Worm (Caenorhabditis elegans): ENCODE data around the gene best-22.

Gene best-22

ce11 chrIV:12399983-12400382, 50.2 kb downstream of the best-22 start:
- TF ChIP-seq cey-2 (tag; optimal IDR thresholded peaks at IDR 0.05; ENCODE audit: borderline replicate concordance, insufficient read depth) (peak; percentile 55), tra-1 (GFP tag; IDR thresholded peaks at IDR 0.05) (peak; percentile 86), ztf-11 (tag; optimal IDR thresholded peaks at IDR 0.05) (no peak), nhr-77 (tag; optimal IDR thresholded peaks at IDR 0.05) (no peak), ceh-20 (GFP tag; IDR thresholded peaks at IDR 0.05) (peak; percentile 24; the same call in 1 of the 2 replicates), ZK546.5 (tag; optimal IDR thresholded peaks at IDR 0.05) (no peak), fos-1 (tag; optimal IDR thresholded peaks at IDR 0.05) (no peak), nhr-41 (GFP tag; IDR thresholded peaks at IDR 0.05) (peak; percentile 93), Y105C5A.15 (GFP tag; IDR thresholded peaks at IDR 0.05) (no peak), hif-1 (tag; optimal IDR thresholded peaks at IDR 0.05) (no peak), vab-7 (GFP tag; IDR thresholded peaks at IDR 0.05) (no peak), ctbp-1 (GFP tag; IDR thresholded peaks at IDR 0.05) (no peak), dmd-6 (GFP tag; IDR thresholded peaks at IDR 0.05) (peak; percentile 95), ceh-32 (tag; optimal IDR thresholded peaks at IDR 0.05; ENCODE audit: poor library complexity) (no peak), lin-15B (tag; optimal IDR thresholded peaks at IDR 0.05) (no peak), ceh-44 (GFP tag; IDR thresholded peaks at IDR 0.05) (no peak), T20F7.1 (GFP tag; optimal IDR thresholded peaks at IDR 0.05) (peak; percentile 47), lin-1 (GFP tag; IDR thresholded peaks at IDR 0.05) (peak; percentile 38; the same call in 1 of the 2 replicates), zip-2 (tag; optimal IDR thresholded peaks at IDR 0.05) (no peak), lin-29 (GFP tag; IDR thresholded peaks at IDR 0.05) (no peak), php-3 (GFP tag; IDR thresholded peaks at IDR 0.05) (peak; percentile 65), mxl-3 (GFP tag; optimal IDR thresholded peaks at IDR 0.05) (peak; percentile 11), ztf-7 (tag; optimal IDR thresholded peaks at IDR 0.05) (peak; percentile 50), daf-16 (GFP tag; optimal IDR thresholded peaks at IDR 0.05) (no peak), daf-16 (tag; optimal IDR thresholded peaks at IDR 0.05) (peak; percentile 67), pha-4 (GFP tag; IDR thresholded peaks at IDR 0.05) (0 out of 2 replicates have a peak, but pooled peaks have one; percentile 14), pha-4 (tag; optimal IDR thresholded peaks at IDR 0.05) (no peak), dve-1 (tag; optimal IDR thresholded peaks at IDR 0.05; ENCODE audit: insufficient read depth) (peak; percentile 83), nhr-28 (tag; optimal IDR thresholded peaks at IDR 0.05) (peak; percentile 11), nhr-48 (tag; optimal IDR thresholded peaks at IDR 0.05) (peak; percentile 38), hlh-30 (tag; optimal IDR thresholded peaks at IDR 0.05; ENCODE audit: insufficient read depth) (peak; percentile 45), lsy-2 (tag; optimal IDR thresholded peaks at IDR 0.05) (peak in 1 of 2 experiments; percentile 17), Y5F2A.4 (GFP tag; optimal IDR thresholded peaks at IDR 0.05) (no peak), hlh-11 (tag; optimal IDR thresholded peaks at IDR 0.05) (peak; percentile 58), pqm-1 (tag; optimal IDR thresholded peaks at IDR 0.05) (peak; percentile 80), madf-9 (GFP tag; conservative IDR thresholded peaks at IDR 0.05) (no peak)

ce11 chrIV:12403440-12403839, 53.7 kb downstream of the best-22 start:
- peak; percentile 95 for TF ChIP-seq aha-1 (tag)
- no peak for TF ChIP-seq nhr-25 (tag; optimal IDR thresholded peaks at IDR 0.05; ENCODE audit: borderline replicate concordance, insufficient read depth)
- no peak for TF ChIP-seq ztf-7 (tag; optimal IDR thresholded peaks at IDR 0.05)
- TF ChIP-seq hlh-30 (tag; optimal IDR thresholded peaks at IDR 0.05; ENCODE audit: insufficient read depth) = peak; percentile 19
- TF ChIP-seq nhr-28 (tag; optimal IDR thresholded peaks at IDR 0.05) = peak; percentile 32
- no peak for TF ChIP-seq mxl-2 (GFP tag; conservative IDR thresholded peaks at IDR 0.05)
- peak; percentile 55 for TF ChIP-seq mxl-3 (GFP tag; optimal IDR thresholded peaks at IDR 0.05)
- TF ChIP-seq hlh-11 (tag; optimal IDR thresholded peaks at IDR 0.05) = peak; percentile 40

All from whole organism, L4 larva.